Fruit fly (Drosophila melanogaster): ENCODE results near the gene CG4382.
A peak's percentile ranks its signal among the peaks of the same experiment; 100 is the strongest.

Gene CG4382

dm6 chr2L:9619925-9620324 is 19.3 kb upstream of the CG4382 start:
- TF ChIP-seq topi (GFP tag; optimal IDR thresholded peaks at IDR 0.05) (no peak), vri (GFP tag; optimal IDR thresholded peaks at IDR 0.05) (peak; percentile 66), Ets96B (tag; optimal IDR thresholded peaks at IDR 0.05) (no peak), CG4318 (GFP tag; optimal IDR thresholded peaks at IDR 0.05) (no peak), Met (GFP tag; optimal IDR thresholded peaks at IDR 0.05) (no peak), CG6808 (GFP tag; optimal IDR thresholded peaks at IDR 0.05) (no peak), Sox102F (GFP tag; optimal IDR thresholded peaks at IDR 0.05) (no peak), dsx (GFP tag; optimal IDR thresholded peaks at IDR 0.05; ENCODE audit: poor library complexity, severe bottlenecking) (no peak), Hr4 (GFP tag; optimal IDR thresholded peaks at IDR 0.05) (no peak), Eip78C (GFP tag) (peak; percentile 46), esn (GFP tag; optimal IDR thresholded peaks at IDR 0.05) (no peak), CG11902 (GFP tag; optimal IDR thresholded peaks at IDR 0.05) (no peak), CG16779 (tag; optimal IDR thresholded peaks at IDR 0.05) (no peak), svp (GFP tag) (peak; percentile 66), CG11762 (GFP tag; optimal IDR thresholded peaks at IDR 0.05; ENCODE audit: insufficient read depth) (no peak), dac (GFP tag; optimal IDR thresholded peaks at IDR 0.05) (no peak), Hr39 (GFP tag; optimal IDR thresholded peaks at IDR 0.05) (no peak), CG8632 (GFP tag; optimal IDR thresholded peaks at IDR 0.05) (no peak)

- TF ChIP-seq fkh (GFP tag; optimal IDR thresholded peaks at IDR 0.05) (no peak), ss (GFP tag; optimal IDR thresholded peaks at IDR 0.05) (no peak), svp (GFP tag) (peak; percentile 85), Eip93F (GFP tag; optimal IDR thresholded peaks at IDR 0.05) (no peak), acj6 (GFP tag; optimal IDR thresholded peaks at IDR 0.05) (no peak), vri (GFP tag; optimal IDR thresholded peaks at IDR 0.05) (peak; percentile 77), CG11762 (GFP tag; optimal IDR thresholded peaks at IDR 0.05; ENCODE audit: insufficient read depth) (no peak)
These were observed 18.2 kb upstream of the CG4382 start for dm6 chr2L:9618871-9619270.

- TF ChIP-seq CG8119 (GFP tag; IDR thresholded peaks at IDR 0.05) = peak; percentile 69
- peak; percentile 83 for TF ChIP-seq CG32006 (GFP tag; optimal IDR thresholded peaks at IDR 0.05)
- TF ChIP-seq Hr4 (GFP tag; optimal IDR thresholded peaks at IDR 0.05) = peak; percentile 85
- TF ChIP-seq Sox102F (GFP tag; optimal IDR thresholded peaks at IDR 0.05) = no peak
- peak; percentile 22 for TF ChIP-seq CG6276 (GFP tag; optimal IDR thresholded peaks at IDR 0.05)
- TF ChIP-seq CG6163 (GFP tag; IDR thresholded peaks at IDR 0.05) = peak; percentile 16; the same call in 1 of the 3 replicates
- TF ChIP-seq eg (GFP tag; IDR thresholded peaks at IDR 0.05) = peak; percentile 55; the same call in 2 of the 3 replicates
- peak; percentile 58 for TF ChIP-seq CG4318 (GFP tag; optimal IDR thresholded peaks at IDR 0.05)
- TF ChIP-seq salr (GFP tag; optimal IDR thresholded peaks at IDR 0.05) = peak in 1 of 2 experiments; percentile 12
- peak; percentile 23 for TF ChIP-seq pdm3 (GFP tag; optimal IDR thresholded peaks at IDR 0.05)
- peak; percentile 23 for TF ChIP-seq net (GFP tag; optimal IDR thresholded peaks at IDR 0.05)
- no peak for TF ChIP-seq CG7368 (GFP tag; optimal IDR thresholded peaks at IDR 0.05)
- no peak for TF ChIP-seq fd59A (GFP tag; optimal IDR thresholded peaks at IDR 0.05)
- TF ChIP-seq Eip75B (GFP tag; optimal IDR thresholded peaks at IDR 0.05) = no peak
- TF ChIP-seq vri (GFP tag; optimal IDR thresholded peaks at IDR 0.05) = no peak
- TF ChIP-seq svp (GFP tag) = peak; percentile 23
- no peak for TF ChIP-seq CG6792 (GFP tag; optimal IDR thresholded peaks at IDR 0.05)
- peak; percentile 25 for TF ChIP-seq Lpt (GFP tag; optimal IDR thresholded peaks at IDR 0.05)
- peak; percentile 68 for TF ChIP-seq Eip78C (GFP tag)
- peak; percentile 37 for TF ChIP-seq dac (GFP tag; optimal IDR thresholded peaks at IDR 0.05)
- peak; percentile 28 for TF ChIP-seq OdsH (GFP tag; optimal IDR thresholded peaks at IDR 0.05)
- TF ChIP-seq CG15336 (GFP tag; IDR thresholded peaks at IDR 0.05) = peak; percentile 54; the same call in 1 of the 2 replicates
- TF ChIP-seq Hr38 (GFP tag; optimal IDR thresholded peaks at IDR 0.05) = no peak
These were observed 17.2 kb upstream of the CG4382 start for dm6 chr2L:9617908-9618307.
